Worm (Caenorhabditis elegans) whole organism, L1 larva: Measurements from ENCODE around the gene slcf-2.

Experiments used
- Y116A8C.19 ChIP-seq: sonication (generic microtip); optimal IDR thresholded peaks from 2 replicates; lab custom pipeline; 2016; ENCODE audit warnings: missing compliant biosample characterization, missing genetic modification characterization, borderline replicate concordance
- egl-27 ChIP-seq, 2 experiments: fragments of 150-350 bp in 1 of 2; sonication (generic microtip); optimal IDR thresholded peaks; 3 replicates each; lab custom pipeline; 2017 to 2018; ENCODE audit warnings: missing biosample characterization in 2 of 2, missing genetic modification characterization in 2 of 2, missing genetic modification reagents in 2 of 2
- elt-2 ChIP-seq: sonication (generic microtip); optimal IDR thresholded peaks from 2 replicates; lab custom pipeline; 2016; ENCODE audit warnings: missing genetic modification characterization, mild to moderate bottlenecking, inconsistent platforms, missing compliant biosample characterization, missing genetic modification reagents
- nhr-11 ChIP-seq: fragments of 150-350 bp; optimal IDR thresholded peaks from 2 replicates; lab custom pipeline; 2014; ENCODE audit warnings: missing biosample characterization, missing genetic modification characterization
- nhr-20 ChIP-seq: sonication (generic microtip); optimal IDR thresholded peaks from 2 replicates; lab custom pipeline; 2016; ENCODE audit warnings: mild to moderate bottlenecking, missing genetic modification characterization, missing compliant biosample characterization
- nhr-77 ChIP-seq: fragments of 150-350 bp; optimal IDR thresholded peaks from 2 replicates; lab custom pipeline; 2014; ENCODE audit warnings: missing biosample characterization, missing genetic modification characterization
- pag-3 ChIP-seq: sonication (generic microtip); optimal IDR thresholded peaks from 2 replicates; lab custom pipeline; 2017; ENCODE audit warnings: missing genetic modification characterization, mild to moderate bottlenecking, missing compliant biosample characterization, antibody characterized with exemption, borderline replicate concordance; ENCODE audit not compliant: insufficient read depth
- zag-1 ChIP-seq: fragments of 150-350 bp; optimal IDR thresholded peaks from 2 replicates; lab custom pipeline; 2014; ENCODE audit warnings: missing biosample characterization, missing genetic modification characterization

- TF ChIP-seq zag-1 (tag; lab: Kevin White, UChicago) (no peak), nhr-77 (tag; lab: Kevin White, UChicago) (no peak), Y116A8C.19 (tag; lab: Kevin White, UChicago) (no peak), nhr-20 (tag; lab: Kevin White, UChicago) (peak; percentile 49), egl-27 (tag; optimal IDR thresholded peaks at IDR 0.05; lab: Kevin White, UChicago) (no peak), nhr-11 (tag; lab: Kevin White, UChicago) (no peak), pag-3 (no peak), elt-2 (tag; lab: Kevin White, UChicago) (no peak)
These were observed 14.5 kb upstream of the slcf-2 start, which contains the start of gene sorf-1 for ce11 chrX:3379114-3379513.
